Worm (Caenorhabditis elegans): ENCODE results near the gene F38E1.3.

The F38E1.3 gene

DNA sequence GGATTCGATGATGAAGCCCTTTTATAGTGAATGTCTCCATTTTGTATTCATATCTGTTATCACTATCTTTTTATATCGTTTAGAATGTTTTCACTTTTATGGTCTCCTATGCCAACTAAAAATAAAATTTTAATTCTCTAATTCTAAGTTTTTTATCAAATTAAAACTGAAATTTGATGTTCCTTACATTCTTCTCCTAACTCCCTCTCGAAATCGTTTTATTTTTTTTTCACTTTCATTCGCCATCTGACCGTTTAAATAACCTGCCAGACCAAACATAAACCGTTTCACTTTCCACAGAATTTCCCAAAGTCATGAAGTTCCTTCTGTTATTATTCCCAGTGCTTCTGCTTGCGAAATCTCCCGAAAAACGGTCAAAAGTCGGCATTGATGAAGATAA is 3.3 kb downstream of the F38E1.3 start, which contains the start of gene F52E1.5:
TSS of gene F52E1.5 (plus strand) at position 301 of the 400 bp plus-strand sequence.
- TF ChIP-seq unc-62 (GFP tag; optimal IDR thresholded peaks at IDR 0.05) = no peak

DNA sequence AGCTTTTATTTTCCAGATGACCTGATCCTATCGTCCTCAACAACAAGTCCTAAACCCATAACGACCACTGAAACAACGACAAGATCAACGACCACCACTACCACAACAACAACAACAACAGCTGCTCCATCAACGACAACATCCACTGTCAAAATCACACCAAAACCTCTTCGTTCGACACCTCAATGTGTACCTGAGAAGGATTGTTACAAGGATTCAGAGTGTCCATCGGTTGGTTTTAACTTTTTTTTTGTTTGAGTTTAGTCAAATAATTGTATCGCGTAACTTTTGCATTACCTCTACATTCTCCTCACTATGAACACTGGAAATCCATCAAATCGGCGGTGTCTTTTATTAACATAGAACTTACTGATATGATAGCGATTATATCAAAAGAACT is 4.1 kb downstream of the F38E1.3 start:
- TF ChIP-seq unc-62 (GFP tag; optimal IDR thresholded peaks at IDR 0.05) = no peak

DNA sequence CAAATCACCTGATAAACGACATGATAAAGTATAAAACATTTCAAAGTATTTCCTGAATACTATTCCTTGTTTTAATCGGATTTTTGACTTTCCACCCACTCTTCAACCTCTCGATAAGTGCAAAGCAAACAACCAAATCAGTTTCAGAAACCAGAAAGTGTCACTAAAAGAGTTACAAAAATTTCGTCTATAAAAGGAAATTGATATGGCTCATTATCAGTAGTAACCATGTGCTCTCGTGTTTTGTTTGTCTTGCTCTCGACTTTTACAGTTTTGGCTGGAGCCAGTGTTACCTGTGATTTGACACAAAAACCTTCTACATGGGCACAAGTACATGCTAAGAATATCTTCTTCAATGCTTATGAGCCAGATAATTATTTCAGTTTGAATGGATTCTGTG is 7.8 kb downstream of the F38E1.3 start, which contains the start of gene F52E1.14:
TSS of gene F52E1.14 (plus strand) at position 207 of the 400 bp plus-strand sequence.
- TF ChIP-seq unc-62 (GFP tag; optimal IDR thresholded peaks at IDR 0.05) = no peak

DNA sequence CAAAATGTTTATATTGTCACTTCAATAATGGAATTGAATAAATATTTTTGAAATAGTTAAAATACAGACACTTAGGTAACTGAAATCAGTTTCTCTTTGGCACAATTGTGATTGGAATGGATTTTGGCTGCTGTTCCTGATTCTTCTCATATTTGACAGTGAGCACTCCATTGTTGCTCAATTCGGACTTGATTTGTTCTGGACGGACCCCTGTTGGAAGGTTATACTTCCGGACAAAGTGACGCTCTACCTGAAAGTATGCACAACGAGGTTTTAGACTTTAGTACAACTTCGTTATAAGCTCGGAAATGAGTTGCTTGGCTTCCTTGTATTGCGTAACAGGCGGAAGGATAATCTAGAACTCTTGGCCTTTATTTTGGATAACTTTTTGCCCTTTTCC is 8.9 kb downstream of the F38E1.3 start:
- no peak for TF ChIP-seq unc-62 (GFP tag; optimal IDR thresholded peaks at IDR 0.05)

DNA sequence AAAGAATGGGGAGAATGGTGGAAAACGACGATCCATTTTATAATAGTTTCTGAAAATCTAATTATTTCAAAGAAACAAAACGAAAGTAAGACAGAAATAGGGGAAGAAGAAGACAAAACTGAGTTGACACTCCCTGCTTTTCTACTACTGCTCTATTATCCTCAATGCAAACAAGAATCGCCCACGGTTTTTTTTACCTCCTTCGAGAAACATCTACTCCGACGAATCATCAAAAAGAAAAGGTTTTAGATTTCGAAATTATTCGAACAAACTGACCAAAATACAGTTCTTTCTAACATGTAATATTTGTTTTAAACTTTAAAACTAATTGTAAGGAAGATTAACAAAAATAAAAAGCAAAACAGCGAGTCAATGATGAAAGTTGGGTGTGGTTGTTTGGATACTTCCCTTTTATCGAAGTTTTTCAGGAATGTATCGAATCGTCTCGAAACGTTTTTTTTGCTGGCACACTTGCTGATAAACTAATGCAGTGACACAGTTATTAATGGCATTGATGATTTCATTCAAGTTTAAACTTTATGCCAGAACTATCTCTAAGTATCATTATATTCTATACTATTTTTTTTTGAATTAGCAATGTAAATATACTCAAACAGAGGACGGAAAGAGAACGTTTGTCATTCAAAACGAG is 10.1 kb downstream of the F38E1.3 start, which contains the start of gene hsp-17:
TSS of gene hsp-17 (minus strand) at position 51 of the 652 bp plus-strand sequence.
- no peak for TF ChIP-seq unc-62 (GFP tag; optimal IDR thresholded peaks at IDR 0.05)

DNA sequence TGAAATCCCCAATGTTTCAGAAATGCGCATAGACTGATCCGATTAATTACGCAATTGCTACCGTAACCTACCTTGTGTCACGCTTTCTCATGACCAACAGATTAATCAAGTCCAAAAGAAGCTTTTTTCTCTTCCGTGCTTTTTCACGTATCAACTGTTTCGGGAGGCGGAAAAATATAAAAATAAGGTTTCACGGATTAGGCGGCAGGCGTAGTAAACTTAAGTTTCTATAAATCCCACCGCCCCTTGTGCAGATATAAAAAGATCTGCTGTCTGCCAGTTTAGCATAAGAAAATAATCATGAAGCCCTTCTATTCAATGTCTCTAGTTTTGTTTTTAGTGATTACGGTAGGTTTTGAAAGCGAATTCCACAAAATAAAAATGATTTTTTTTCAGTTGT is 11.1 kb downstream of the F38E1.3 start, which contains the start of gene gcy-7:
TSS of gene gcy-7 (plus strand) at position 301 of the 400 bp plus-strand sequence.
- no peak for TF ChIP-seq unc-62 (GFP tag; optimal IDR thresholded peaks at IDR 0.05)

DNA sequence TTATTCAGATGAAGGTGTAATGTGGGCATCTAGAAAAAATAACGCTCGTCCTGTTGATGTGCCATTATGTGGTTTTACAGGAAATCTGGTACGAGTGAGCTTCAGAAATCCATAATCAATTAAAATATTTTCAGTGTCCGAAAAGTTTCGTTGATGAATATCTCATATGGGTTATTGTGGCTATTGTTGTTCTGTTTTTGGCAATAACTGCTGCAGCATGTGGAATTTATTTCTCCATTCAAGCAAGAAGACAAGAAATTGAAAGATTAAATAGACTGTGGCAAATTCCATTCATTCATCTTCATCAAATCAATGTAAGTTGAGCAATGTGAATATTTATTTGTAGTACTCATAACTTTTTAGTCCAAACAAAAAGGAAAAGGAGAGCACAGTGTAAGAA is 13.4 kb downstream of the F38E1.3 start:
- TF ChIP-seq unc-62 (GFP tag; optimal IDR thresholded peaks at IDR 0.05) = no peak

DNA sequence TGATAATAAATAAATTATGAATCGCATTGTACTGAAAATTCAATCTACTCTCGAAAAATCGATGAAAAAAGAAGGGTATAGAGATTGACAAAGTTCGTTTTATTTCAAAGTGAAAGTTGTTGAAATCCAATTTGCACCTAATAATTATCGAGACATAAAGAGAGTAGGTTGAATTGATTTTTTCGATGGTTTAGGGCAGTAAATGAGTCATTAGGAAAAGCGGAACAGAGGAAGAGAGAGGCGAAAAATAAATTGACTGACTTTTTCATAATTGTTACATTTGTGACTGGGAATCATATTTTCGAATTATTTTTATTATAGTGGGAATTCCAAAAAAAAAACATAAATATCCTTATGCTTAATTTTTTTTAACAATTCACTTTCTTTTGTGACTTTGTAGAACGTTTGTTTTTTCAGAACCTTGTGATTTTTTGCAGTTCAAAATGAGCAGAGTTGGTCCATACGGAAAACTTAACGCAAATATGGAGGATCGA is 18.5 kb downstream of the F38E1.3 start, which contains the start of the genes pho-6 and F52E1.3:
TSS of gene pho-6 (minus strand) at position 101 of the 494 bp plus-strand sequence.
TSS of gene F52E1.3 (plus strand) at position 444 of the 494 bp plus-strand sequence.
- TF ChIP-seq unc-62 (GFP tag; optimal IDR thresholded peaks at IDR 0.05) = no peak

DNA sequence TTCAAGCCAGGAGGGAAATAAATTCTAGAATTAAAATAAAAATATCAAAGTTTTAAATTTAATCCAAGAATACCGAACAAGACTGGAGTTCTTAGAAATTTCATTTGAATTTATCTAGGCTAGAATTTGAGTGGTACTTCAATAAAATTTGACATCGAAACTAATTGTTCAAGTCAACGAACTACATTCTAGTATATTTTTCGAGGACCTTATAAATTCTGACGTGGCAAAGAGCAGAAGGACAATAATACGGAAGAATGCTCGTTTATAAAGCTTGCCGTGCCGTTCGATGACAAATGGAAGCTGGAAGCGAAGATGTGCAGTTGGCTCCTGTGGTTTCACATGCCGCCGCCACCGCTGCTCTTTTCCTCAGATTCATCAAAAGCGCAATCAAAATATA is 24.9 kb downstream of the F38E1.3 start:
- no peak for TF ChIP-seq unc-62 (GFP tag; optimal IDR thresholded peaks at IDR 0.05)

DNA sequence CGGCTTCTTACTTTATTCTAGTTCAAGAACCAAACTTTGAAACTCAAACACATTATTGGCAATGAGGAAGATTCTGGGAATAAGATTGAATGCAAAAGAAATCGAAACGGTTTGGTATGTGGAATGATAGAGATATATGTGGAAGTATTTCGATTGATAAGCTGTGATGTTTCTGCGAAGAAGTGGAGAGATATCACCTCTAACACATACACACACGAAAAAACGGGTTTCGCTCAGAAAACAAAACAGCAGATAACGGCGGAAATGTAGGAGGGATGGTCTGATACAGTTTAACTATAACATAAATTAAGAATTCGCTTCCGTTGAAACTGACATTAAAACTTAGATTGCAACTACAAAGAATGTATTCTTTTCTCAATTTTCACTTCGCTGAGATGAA is 25.3 kb downstream of the F38E1.3 start:
- no peak for TF ChIP-seq unc-62 (GFP tag; optimal IDR thresholded peaks at IDR 0.05)

DNA sequence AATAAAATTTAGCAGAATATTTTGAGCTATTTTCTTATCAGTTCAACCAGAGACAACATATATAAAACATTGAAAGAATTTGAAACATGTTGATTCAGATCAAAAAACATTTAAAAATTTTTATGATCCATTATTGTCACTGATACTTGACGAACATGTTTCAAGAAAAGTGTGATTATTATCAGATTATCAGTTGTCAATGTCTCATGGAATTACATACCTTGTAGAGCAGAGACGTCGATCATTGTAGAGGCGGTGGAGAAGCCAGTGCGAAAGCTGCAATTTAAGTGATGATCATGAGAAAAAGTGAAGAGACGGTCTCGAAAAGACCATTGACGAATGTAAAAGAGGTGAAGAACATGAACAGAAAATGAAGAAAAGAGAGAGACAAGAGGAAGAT is 26.4 kb downstream of the F38E1.3 start, which contains the start of gene F52E1.9:
TSS of gene F52E1.9 (minus strand) at position 278 of the 400 bp plus-strand sequence.
- no peak for TF ChIP-seq unc-62 (GFP tag; optimal IDR thresholded peaks at IDR 0.05)

DNA sequence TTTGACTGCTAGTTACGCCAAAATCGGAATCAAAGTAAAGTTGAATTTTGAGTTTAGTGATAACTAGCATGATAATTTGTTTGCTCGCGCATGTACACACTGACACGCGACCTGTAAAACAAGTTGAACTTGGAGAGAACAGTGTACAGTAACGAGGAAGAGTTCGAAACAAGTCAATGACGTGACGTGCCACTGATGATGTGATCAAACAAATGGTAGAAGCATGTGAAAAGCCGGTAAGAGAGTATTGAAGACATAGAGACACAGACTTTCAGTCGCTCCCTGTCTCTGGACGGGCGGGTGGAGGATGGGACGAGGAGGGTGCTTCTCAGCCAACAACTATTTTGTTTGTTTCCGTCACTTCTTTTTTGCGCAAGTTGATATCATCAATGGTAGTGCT is 27.2 kb downstream of the F38E1.3 start:
- TF ChIP-seq unc-62 (GFP tag; optimal IDR thresholded peaks at IDR 0.05) = no peak

DNA sequence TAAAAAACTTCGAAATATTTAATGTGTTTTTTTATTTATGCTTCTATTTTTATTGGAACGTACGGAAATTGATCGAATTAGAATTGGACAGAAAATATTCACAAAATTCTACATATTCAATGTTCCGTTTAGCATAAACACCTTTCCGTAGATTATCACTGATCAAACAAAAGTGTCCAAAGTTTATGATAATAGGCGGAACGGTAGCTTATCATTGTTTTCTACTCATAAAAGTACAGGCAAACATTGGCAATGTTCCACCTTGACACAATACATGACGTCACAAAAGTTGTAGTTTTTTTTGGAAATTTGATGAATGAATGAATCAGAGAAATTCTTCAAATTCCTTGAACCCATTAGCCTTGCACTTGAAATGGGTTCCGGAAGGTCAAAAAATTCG is 28.0 kb downstream of the F38E1.3 start:
- TF ChIP-seq unc-62 (GFP tag; optimal IDR thresholded peaks at IDR 0.05) = no peak

DNA sequence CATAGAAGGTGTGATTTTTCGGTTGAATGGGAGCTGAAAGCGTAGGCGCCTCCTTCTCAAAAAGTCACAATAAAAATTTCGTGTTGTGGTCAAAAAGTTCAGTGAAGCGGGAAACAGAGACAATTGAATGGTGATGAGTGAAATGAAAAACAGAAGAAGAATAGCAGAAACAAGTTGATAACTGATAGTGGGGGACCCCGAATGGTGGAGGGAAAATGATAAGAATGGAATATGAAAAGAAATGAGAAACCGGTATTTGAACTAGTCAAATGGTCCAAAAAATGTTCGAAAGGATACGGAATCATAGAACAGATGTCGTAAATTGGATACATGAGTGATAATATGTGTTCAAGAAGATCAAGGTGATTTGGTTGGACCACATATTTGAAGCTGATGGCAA is 28.4 kb downstream of the F38E1.3 start:
- no peak for TF ChIP-seq unc-62 (GFP tag; optimal IDR thresholded peaks at IDR 0.05)

DNA sequence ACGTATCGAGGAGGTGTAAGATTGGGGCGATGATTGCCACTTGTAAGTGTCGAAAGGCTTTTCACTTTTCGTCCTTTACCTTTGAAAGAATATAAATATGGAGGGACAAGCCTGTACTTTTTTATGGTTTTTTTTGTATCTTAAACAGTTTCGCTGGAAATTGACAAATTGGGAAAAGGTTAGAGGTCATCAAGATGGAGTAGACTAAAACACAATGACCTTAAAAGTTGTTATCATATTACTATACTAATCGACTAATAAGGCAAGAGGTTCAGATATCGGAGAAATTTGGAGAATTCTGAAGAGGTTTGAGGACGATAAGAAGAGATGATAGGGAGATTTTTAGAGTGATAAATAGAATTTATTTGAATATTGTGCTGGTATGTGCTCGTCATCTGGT is 30.2 kb downstream of the F38E1.3 start:
- no peak for TF ChIP-seq unc-62 (GFP tag; optimal IDR thresholded peaks at IDR 0.05)

DNA sequence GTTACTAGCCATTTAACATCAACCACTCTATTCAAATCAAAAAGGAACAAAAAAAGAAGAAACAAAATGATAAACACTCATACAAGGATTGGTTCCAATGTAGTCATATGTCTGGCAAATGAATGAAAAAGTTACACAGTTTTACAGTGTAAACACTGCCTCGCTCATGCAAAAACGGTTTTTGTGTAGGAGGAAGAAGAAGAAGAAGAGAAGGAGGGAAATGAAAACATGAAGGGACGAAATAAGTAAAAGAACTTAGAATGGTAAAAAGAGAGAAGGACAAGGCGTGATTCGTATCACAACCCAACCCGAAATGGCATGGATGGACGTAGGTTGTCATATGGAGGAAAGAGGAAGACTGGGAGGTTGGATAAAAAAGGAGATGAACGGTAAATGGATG is 31.0 kb downstream of the F38E1.3 start:
- no peak for TF ChIP-seq unc-62 (GFP tag; optimal IDR thresholded peaks at IDR 0.05)

DNA sequence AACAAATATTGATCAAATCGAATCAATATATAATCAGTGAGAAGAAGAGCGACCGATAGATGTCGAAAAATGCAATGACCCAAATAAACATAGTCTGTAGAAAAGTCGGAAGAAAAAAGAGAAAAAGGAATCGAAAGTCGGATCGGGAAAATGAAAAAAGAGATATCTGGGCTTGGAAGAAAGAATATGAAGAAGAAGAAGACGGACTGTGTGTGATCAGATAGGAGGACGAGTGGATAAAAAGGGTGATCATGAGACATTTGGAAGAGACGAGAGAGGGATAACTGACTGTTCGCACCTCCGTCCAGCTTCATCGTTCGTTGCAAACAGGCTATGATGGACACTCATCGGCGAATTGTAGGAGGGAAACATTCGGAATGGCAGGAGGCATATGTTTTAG is 33.6 kb downstream of the F38E1.3 start:
- no peak for TF ChIP-seq unc-62 (GFP tag; optimal IDR thresholded peaks at IDR 0.05)

All from whole organism, dauer.